Worm (Caenorhabditis elegans) whole organism, midembryonic: ENCODE measurements around the gene R04B3.2.
A peak's percentile ranks its signal among the peaks of the same experiment; 100 is the strongest.

Source experiments
- T22C8.4 ChIP-seq: fragments of 200-800 bp; sonication (Bioruptor generic); IDR thresholded peaks from 2 replicates; pipeline ENCODE4 v1.3.6; 2022; ENCODE audit warnings: missing genetic modification characterization, missing compliant biosample characterization
- cog-1 ChIP-seq: sonication (generic microtip); optimal IDR thresholded peaks from 2 replicates; lab custom pipeline; 2016; ENCODE audit warnings: missing genetic modification characterization, missing compliant biosample characterization
- flt-1 ChIP-seq: fragments of 200-800 bp; sonication (Bioruptor generic); IDR thresholded peaks from 2 replicates; pipeline ENCODE4 v1.3.6; 2022; ENCODE audit warnings: missing genetic modification characterization, missing compliant biosample characterization
- klf-2 ChIP-seq: fragments of 200-800 bp; sonication (Bioruptor generic); conservative IDR thresholded peaks from 2 replicates; pipeline ENCODE4 v1.3.6; 2022; ENCODE audit warnings: missing genetic modification reagents, missing genetic modification characterization, missing compliant biosample characterization
- med-1 ChIP-seq: sonication (generic microtip); optimal IDR thresholded peaks from 2 replicates; lab custom pipeline; 2017; ENCODE audit warnings: missing genetic modification characterization, mild to moderate bottlenecking, missing compliant biosample characterization, antibody characterized with exemption, missing genetic modification reagents; ENCODE audit not compliant: insufficient read depth
- ref-1 ChIP-seq: fragments of 200-800 bp; sonication (Bioruptor generic); conservative IDR thresholded peaks from 2 replicates; pipeline ENCODE4 v1.3.6; 2022; ENCODE audit warnings: missing genetic modification reagents, missing genetic modification characterization, missing compliant biosample characterization
- tab-1 ChIP-seq: fragments of 200-800 bp; sonication (Bioruptor generic); IDR thresholded peaks from 2 replicates; pipeline ENCODE4 v1.3.6; 2022; ENCODE audit warnings: missing genetic modification characterization, missing compliant biosample characterization
- ztf-23 ChIP-seq: fragments of 200-800 bp; sonication (Bioruptor generic); IDR thresholded peaks from 2 replicates; pipeline ENCODE4 v1.3.6; 2022; ENCODE audit warnings: missing genetic modification reagents, missing genetic modification characterization, missing compliant biosample characterization
- ztf-29 ChIP-seq: fragments of 200-800 bp; sonication (Bioruptor generic); IDR thresholded peaks from 2 replicates; pipeline ENCODE4 v1.3.6; 2022; ENCODE audit warnings: missing genetic modification reagents, missing genetic modification characterization, missing compliant biosample characterization

The R04B3.2 gene

ce11 chrX:2446185-2446584 is 27.3 kb downstream of the R04B3.2 start:
- TF ChIP-seq klf-2 (GFP tag; lab: Robert Waterston, UW) = no peak

DNA sequence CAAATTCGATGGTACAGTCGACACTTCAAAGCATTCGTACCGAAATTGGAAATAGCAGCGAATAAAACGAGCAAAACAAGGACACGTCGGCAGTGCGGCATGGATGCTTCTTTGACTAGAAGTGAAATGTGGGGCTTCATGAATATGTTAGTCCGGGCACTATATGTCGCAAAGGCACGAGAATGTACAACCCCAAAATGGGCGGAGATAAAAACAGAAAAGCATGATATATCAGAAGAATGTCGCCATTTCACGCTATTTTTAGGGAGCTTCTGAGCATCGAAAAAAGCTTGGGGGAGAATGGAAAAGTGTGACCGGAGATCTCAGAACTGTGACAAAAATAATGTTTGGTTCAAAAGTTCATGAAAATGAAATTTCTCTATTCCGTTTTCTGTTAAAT is 30.2 kb downstream of the R04B3.2 start, which contains the start of gene T07D1.3:
T07D1.3 (minus strand) TSS at position 101 of the 400 bp plus-strand sequence.
- TF ChIP-seq T22C8.4 (GFP tag; lab: Robert Waterston, UW) = no peak
- TF ChIP-seq ref-1 (GFP tag; lab: Robert Waterston, UW) = no peak
- TF ChIP-seq cog-1 (tag; lab: Kevin White, UChicago) = no peak
- TF ChIP-seq ztf-23 (GFP tag; lab: Robert Waterston, UW) = no peak
- no peak for TF ChIP-seq klf-2 (GFP tag; lab: Robert Waterston, UW)
- TF ChIP-seq med-1 (GFP tag; lab: Kevin White, UChicago) = no peak
- no peak for TF ChIP-seq ztf-29 (GFP tag; lab: Robert Waterston, UW)
- no peak for TF ChIP-seq tab-1
- no peak for TF ChIP-seq flt-1 (GFP tag; lab: Robert Waterston, UW)

- TF ChIP-seq ztf-23 (GFP tag; lab: Robert Waterston, UW) (no peak), klf-2 (GFP tag; lab: Robert Waterston, UW) (no peak), ztf-29 (GFP tag; lab: Robert Waterston, UW) (no peak), med-1 (GFP tag; lab: Kevin White, UChicago) (no peak), tab-1 (no peak), ref-1 (GFP tag; lab: Robert Waterston, UW) (no peak), T22C8.4 (GFP tag; lab: Robert Waterston, UW) (no peak), cog-1 (tag; lab: Kevin White, UChicago) (no peak), flt-1 (GFP tag; lab: Robert Waterston, UW) (no peak)
Measured at ce11 chrX:2441163-2441562, 32.4 kb downstream of the R04B3.2 start.

DNA sequence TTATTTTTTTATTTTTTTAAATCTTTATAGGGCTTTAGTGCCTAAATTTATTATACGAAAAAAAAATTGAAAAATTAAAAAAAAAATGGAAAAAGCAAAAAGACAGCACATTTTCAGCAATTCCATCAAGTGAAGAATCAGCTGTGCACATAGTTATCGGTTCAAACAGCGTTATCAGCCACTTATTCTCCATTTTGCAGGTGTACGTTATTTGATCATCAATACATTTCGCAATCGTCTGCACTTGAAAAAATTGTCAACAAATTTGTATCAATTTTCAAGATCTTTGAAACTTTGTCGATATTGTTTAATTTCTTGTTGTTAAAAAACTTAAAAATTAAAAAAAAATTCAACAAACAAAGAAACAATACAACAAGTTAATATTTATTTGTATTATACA is 33.8 kb downstream of the R04B3.2 start:
- TF ChIP-seq ref-1 (GFP tag; lab: Robert Waterston, UW) (no peak), ztf-23 (GFP tag; lab: Robert Waterston, UW) (no peak)

DNA sequence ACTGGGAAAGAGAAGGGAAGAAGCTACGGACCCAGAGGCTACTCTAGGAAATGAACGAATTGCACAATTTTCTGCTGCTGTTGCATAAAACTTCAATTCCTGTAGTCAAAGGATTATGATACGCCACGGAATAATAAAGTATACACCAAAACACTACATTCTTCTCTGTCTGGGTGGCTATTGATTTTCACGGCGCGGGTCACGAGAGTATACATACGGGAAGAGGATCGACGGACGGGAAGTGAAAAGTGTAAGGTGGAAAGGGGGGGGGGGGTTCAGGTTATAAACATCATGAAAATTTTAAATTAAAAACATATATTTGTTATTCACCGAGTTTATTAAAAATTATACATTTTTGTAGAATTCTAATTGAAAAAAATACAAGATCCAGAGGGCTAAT is 34.2 kb downstream of the R04B3.2 start:
- TF ChIP-seq tab-1 (no peak), med-1 (GFP tag; lab: Kevin White, UChicago) (no peak), ztf-23 (GFP tag; lab: Robert Waterston, UW) (no peak), cog-1 (tag; lab: Kevin White, UChicago) (no peak), ztf-29 (GFP tag; lab: Robert Waterston, UW) (no peak), ref-1 (GFP tag; lab: Robert Waterston, UW) (no peak), T22C8.4 (GFP tag; lab: Robert Waterston, UW) (no peak), flt-1 (GFP tag; lab: Robert Waterston, UW) (no peak), klf-2 (GFP tag; lab: Robert Waterston, UW) (no peak)

- TF ChIP-seq cog-1 (tag; lab: Kevin White, UChicago) (no peak), tab-1 (no peak), ztf-29 (GFP tag; lab: Robert Waterston, UW) (no peak), T22C8.4 (GFP tag; lab: Robert Waterston, UW) (no peak), ref-1 (GFP tag; lab: Robert Waterston, UW) (no peak), klf-2 (GFP tag; lab: Robert Waterston, UW) (no peak), med-1 (GFP tag; lab: Kevin White, UChicago) (no peak), ztf-23 (GFP tag; lab: Robert Waterston, UW) (no peak), flt-1 (GFP tag; lab: Robert Waterston, UW) (no peak)
Measured at ce11 chrX:2438857-2439256, 34.7 kb downstream of the R04B3.2 start, which contains the start of gene gid-2. Gene gid-2 (minus strand): TSS chrX:2438957.

ce11 chrX:2435353-2435752 is 38.2 kb downstream of the R04B3.2 start:
- TF ChIP-seq flt-1 (GFP tag; lab: Robert Waterston, UW) (no peak), ref-1 (GFP tag; lab: Robert Waterston, UW) (no peak), tab-1 (no peak), klf-2 (GFP tag; lab: Robert Waterston, UW) (no peak), cog-1 (tag; lab: Kevin White, UChicago) (no peak), med-1 (GFP tag; lab: Kevin White, UChicago) (no peak), T22C8.4 (GFP tag; lab: Robert Waterston, UW) (no peak), ztf-29 (GFP tag; lab: Robert Waterston, UW) (no peak), ztf-23 (GFP tag; lab: Robert Waterston, UW) (no peak)

ce11 chrX:2433805-2434204 is 39.7 kb downstream of the R04B3.2 start:
- no peak for TF ChIP-seq ref-1 (GFP tag; lab: Robert Waterston, UW)
- TF ChIP-seq ztf-29 (GFP tag; lab: Robert Waterston, UW) = peak; percentile 70

DNA sequence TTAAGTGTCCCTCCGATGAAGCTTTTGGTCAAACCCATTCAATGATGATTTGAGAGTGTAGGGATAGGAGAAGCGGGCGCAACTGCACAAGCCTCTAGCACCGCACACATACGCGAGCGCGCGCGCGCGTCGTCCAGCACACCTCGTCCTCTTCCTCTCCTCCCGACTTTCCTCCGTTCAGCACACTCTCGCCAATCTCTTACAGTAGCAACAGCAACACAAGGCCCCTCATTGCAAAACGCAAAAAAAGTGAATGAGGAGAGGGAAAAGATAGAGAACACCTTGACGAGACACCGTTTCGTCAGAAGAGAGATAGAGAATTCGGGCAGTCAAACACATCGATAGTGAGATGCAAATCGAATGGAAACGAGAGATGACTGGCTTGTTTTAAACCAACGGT is 41.1 kb downstream of the R04B3.2 start:
- TF ChIP-seq cog-1 (tag; lab: Kevin White, UChicago) (peak; percentile 88), flt-1 (GFP tag; lab: Robert Waterston, UW) (peak; percentile 65; the same call in 1 of the 2 replicates), klf-2 (GFP tag; lab: Robert Waterston, UW) (no peak), T22C8.4 (GFP tag; lab: Robert Waterston, UW) (no peak), ztf-29 (GFP tag; lab: Robert Waterston, UW) (peak; percentile 91)

- TF ChIP-seq T22C8.4 (GFP tag; lab: Robert Waterston, UW) (no peak), ref-1 (GFP tag; lab: Robert Waterston, UW) (no peak)
Measured at ce11 chrX:2430317-2430716, 43.2 kb downstream of the R04B3.2 start.
